Worm (Caenorhabditis elegans) whole organism, mixed stage, embryonic: ENCODE data around the gene oac-48.
"Not testable (repeated sequence)": the region's sequence is repeated elsewhere in the genome, so short reads cannot be mapped to it uniquely, and the experiment has no call there.

Experiments used
- bed-3 ChIP-seq: fragments of 200-800 bp; sonication (Bioruptor generic); optimal IDR thresholded peaks from 3 replicates; lab custom pipeline; 2018; ENCODE audit warnings: mild to moderate bottlenecking, missing genetic modification characterization, moderate library complexity, missing compliant biosample characterization
- blmp-1 ChIP-seq: fragments of 150-350 bp; optimal IDR thresholded peaks from 2 replicates; lab custom pipeline; 2014; ENCODE audit warnings: missing biosample characterization, missing genetic modification characterization
- elt-1 ChIP-seq: sonication (generic microtip); optimal IDR thresholded peaks from 2 replicates; lab custom pipeline; 2017; ENCODE audit warnings: missing genetic modification characterization, mild to moderate bottlenecking, missing compliant biosample characterization, antibody characterized with exemption, moderate library complexity, borderline replicate concordance; ENCODE audit not compliant: insufficient read depth
- lsy-2 ChIP-seq: fragments of 150-350 bp; optimal IDR thresholded peaks from 2 replicates; lab custom pipeline; 2014; ENCODE audit warnings: missing biosample characterization, missing genetic modification characterization
- nhr-237 ChIP-seq: fragments of 150-350 bp; optimal IDR thresholded peaks from 2 replicates; lab custom pipeline; 2014; ENCODE audit warnings: missing biosample characterization, missing genetic modification characterization
- sptf-1 ChIP-seq: sonication (generic microtip); optimal IDR thresholded peaks from 2 replicates; lab custom pipeline; 2017; ENCODE audit warnings: mild to moderate bottlenecking, missing genetic modification characterization, moderate library complexity, missing compliant biosample characterization
- unc-62 ChIP-seq: fragments of 150-350 bp; optimal IDR thresholded peaks from 2 replicates; lab custom pipeline; 2014; ENCODE audit warnings: missing biosample characterization, missing genetic modification reagents, missing genetic modification characterization

- TF ChIP-seq blmp-1 (tag; lab: Kevin White, UChicago); bed-3; sptf-1 (tag; lab: Kevin White, UChicago); elt-1; nhr-237 (tag; lab: Kevin White, UChicago); unc-62; lsy-2 (tag; lab: Kevin White, UChicago): not testable (repeated sequence)
These were observed 14.2 kb upstream of the oac-48 start, which contains the start of gene Y45F10C.1 for ce11 chrIV:13659449-13659848.
